Fruit fly (Drosophila melanogaster): ENCODE data around the gene sr.

dm6 chr3R:18117525-18117924, 26.9 kb downstream of the sr start:
- TF ChIP-seq CG8478 (optimal IDR thresholded peaks at IDR 0.05) (no peak), CTCF (optimal IDR thresholded peaks at IDR 0.05) (no peak)
